Worm (Caenorhabditis elegans) whole organism, young adult: ENCODE results near the gene cone-1.

Source experiments
- Y56A3A.18 ChIP-seq: fragments of 200-800 bp; sonication (Bioruptor generic); IDR thresholded peaks from 2 replicates; pipeline ENCODE4 v1.3.6; 2022; ENCODE audit warnings: missing genetic modification reagents, missing genetic modification characterization, missing compliant biosample characterization
- akir-1 ChIP-seq: fragments of 200-800 bp; sonication (Bioruptor generic); optimal IDR thresholded peaks from 2 replicates; lab custom pipeline; 2018; ENCODE audit warnings: mild to moderate bottlenecking, missing genetic modification characterization, moderate library complexity, missing compliant biosample characterization
- aptf-3 ChIP-seq: fragments of 200-800 bp; sonication (Bioruptor generic); IDR thresholded peaks from 2 replicates; pipeline ENCODE4 v1.3.6; 2022; ENCODE audit warnings: missing genetic modification characterization, missing compliant biosample characterization
- ceh-100 ChIP-seq: fragments of 200-800 bp; sonication (Bioruptor generic); IDR thresholded peaks from 2 replicates; pipeline ENCODE4 v1.3.6; 2022; ENCODE audit warnings: missing genetic modification reagents, missing genetic modification characterization, missing compliant biosample characterization
- dpl-1 ChIP-seq: fragments of 150-350 bp; optimal IDR thresholded peaks from 2 replicates; lab custom pipeline; 2014; ENCODE audit warnings: missing biosample characterization, missing genetic modification reagents, missing genetic modification characterization
- hlh-26 ChIP-seq: fragments of 200-800 bp; sonication (Bioruptor generic); conservative IDR thresholded peaks from 2 replicates; pipeline ENCODE4 v1.3.6; 2022; ENCODE audit warnings: missing genetic modification reagents, missing genetic modification characterization, missing compliant biosample characterization
- lsy-27 ChIP-seq: sonication (generic microtip); optimal IDR thresholded peaks from 2 replicates; lab custom pipeline; 2017; ENCODE audit warnings: missing genetic modification characterization, mild to moderate bottlenecking, missing compliant biosample characterization, antibody characterized with exemption, missing genotype, borderline replicate concordance; ENCODE audit not compliant: insufficient read depth
- madf-3 ChIP-seq: fragments of 200-800 bp; sonication (Bioruptor generic); IDR thresholded peaks from 2 replicates; pipeline ENCODE4 v1.3.6; 2022; ENCODE audit warnings: missing genetic modification reagents, missing genetic modification characterization, missing compliant biosample characterization
- nhr-90 ChIP-seq: sonication (generic microtip); optimal IDR thresholded peaks from 2 replicates; lab custom pipeline; 2016; ENCODE audit warnings: missing genotype, mild to moderate bottlenecking, missing genetic modification characterization, missing compliant biosample characterization
- snpc-4 ChIP-seq, 5 experiments: fragments of 150-350 bp in 1 of 5; sonication (generic microtip) in 4 of 5; optimal IDR thresholded peaks; 2 replicates each; lab custom pipeline; 2014 to 2018; ENCODE audit warnings: missing genetic modification characterization in 5 of 5, missing biosample characterization in 3 of 5, antibody characterized with exemption in 2 of 5, mild to moderate bottlenecking in 2 of 5, missing compliant biosample characterization in 2 of 5, missing genotype in 2 of 5, moderate library complexity in 2 of 5, missing genetic modification reagents in 1 of 5

DNA sequence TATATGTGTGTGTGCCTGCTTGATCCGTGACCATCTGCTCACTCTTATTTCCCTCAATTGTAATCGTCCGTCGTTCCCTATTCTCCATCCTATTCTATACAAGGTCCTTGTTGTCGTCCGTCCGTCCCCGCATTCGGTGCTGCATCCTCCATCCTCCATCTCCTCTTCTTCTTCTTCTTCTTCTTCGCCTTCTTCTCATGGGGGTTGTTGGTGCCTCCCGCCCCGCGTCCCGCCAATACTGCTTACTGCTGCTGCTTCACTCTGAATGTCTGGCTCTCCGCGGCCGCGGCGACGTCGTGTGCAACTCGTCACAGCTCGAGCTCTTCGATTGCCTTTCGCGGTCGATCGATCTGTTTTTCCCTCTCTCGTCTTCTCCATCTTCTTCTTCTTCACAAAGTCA, 4.7 kb downstream of the cone-1 start:
- no peak for TF ChIP-seq ceh-100
- TF ChIP-seq aptf-3 (GFP tag; lab: Robert Waterston, UW): no peak
- TF ChIP-seq dpl-1 (GFP tag; lab: Kevin White, UChicago): no peak
- TF ChIP-seq akir-1: no peak
- TF ChIP-seq lsy-27 (tag; lab: Kevin White, UChicago): no peak
- TF ChIP-seq madf-3 (GFP tag; lab: Robert Waterston, UW): no peak
- TF ChIP-seq Y56A3A.18: no peak
- no peak for TF ChIP-seq hlh-26 (GFP tag; lab: Robert Waterston, UW)
- no peak for TF ChIP-seq snpc-4 (GFP tag; optimal IDR thresholded peaks at IDR 0.05; lab: Kevin White, UChicago)
- no peak for TF ChIP-seq snpc-4 (tag; optimal IDR thresholded peaks at IDR 0.05; lab: Kevin White, UChicago)
- no peak for TF ChIP-seq nhr-90
